Comparison of ENCODE assay signal across 1 fruit fly cellular context in the genomic region with DNA sequence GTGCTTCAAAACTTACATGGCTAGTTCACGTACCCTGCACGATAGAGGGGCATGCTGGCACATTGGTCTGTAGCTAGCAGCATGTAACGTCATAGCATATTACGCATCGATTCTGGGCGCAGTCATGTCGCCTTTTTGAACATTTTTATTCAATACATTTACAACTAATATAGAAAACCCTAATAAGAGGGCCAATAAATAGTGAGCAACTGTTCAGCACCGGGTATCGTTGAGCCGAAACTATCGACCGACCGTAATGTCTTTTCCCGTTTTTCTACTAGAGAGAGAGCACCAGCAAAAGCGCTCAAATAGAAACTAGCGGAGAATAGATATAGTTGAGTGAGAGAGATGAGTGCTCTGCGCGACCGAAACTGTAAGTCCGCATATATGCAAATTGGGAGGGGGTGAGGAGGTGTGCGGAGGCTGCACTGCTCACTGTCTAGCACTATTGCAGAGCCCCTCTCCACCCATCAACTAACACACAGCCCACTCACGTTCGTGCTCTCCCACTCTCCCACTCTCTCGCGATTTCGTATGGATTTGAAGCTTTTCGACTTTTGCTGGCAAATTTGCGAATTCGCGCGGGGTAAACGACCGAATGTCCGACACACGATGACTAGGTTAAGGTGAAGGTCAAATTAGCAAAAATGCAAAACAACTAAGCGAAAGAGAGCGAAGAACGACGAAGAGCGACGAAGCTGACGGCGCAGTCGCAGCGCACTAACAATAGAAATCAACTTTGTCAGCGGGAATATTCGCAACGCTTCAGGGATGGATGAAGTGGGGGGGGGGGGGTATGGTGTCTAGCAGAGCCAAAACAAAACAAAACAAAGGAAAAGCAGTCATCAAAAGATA.
TF ChIP-seq lines count a peak whose summit lies in the region.

No protein-coding gene starts in this region.

TF ChIP-seq in whole organism, embryonic, 481 proteins besides CTCF, POLR2A, EP300 and RAD21 (continued from another document and continues in another):
- peak; percentile 82 for TF ChIP-seq sisA (GFP tag; IDR thresholded peaks at IDR 0.05; lab: Robert Waterston, UW)
- peak; percentile 41 for TF ChIP-seq Deaf1 (tag; optimal IDR thresholded peaks at IDR 0.05; lab: Kevin White, UChicago)
- peak; percentile 84 for TF ChIP-seq Antp (GFP tag; optimal IDR thresholded peaks at IDR 0.05; lab: Kevin White, UChicago)
- no peak for TF ChIP-seq chm (GFP tag; IDR thresholded peaks at IDR 0.05; lab: Robert Waterston, UW)
- peak; percentile 42 for TF ChIP-seq CG1529 (GFP tag; optimal IDR thresholded peaks at IDR 0.05; lab: Kevin White, UChicago)
- TF ChIP-seq lab (GFP tag; optimal IDR thresholded peaks at IDR 0.05; lab: Kevin White, UChicago): peak; percentile 83
- TF ChIP-seq tio (GFP tag; optimal IDR thresholded peaks at IDR 0.05; lab: Kevin White, UChicago): peak; percentile 71
- peak in 1 of 2 experiments; percentile 4 for TF ChIP-seq Hr78 (GFP tag; optimal IDR thresholded peaks at IDR 0.05; lab: Kevin White, UChicago)
- TF ChIP-seq Fer1 (GFP tag; optimal IDR thresholded peaks at IDR 0.05; lab: Kevin White, UChicago): no peak
- no peak for TF ChIP-seq Sry-δ (GFP tag; optimal IDR thresholded peaks at IDR 0.05; lab: Kevin White, UChicago)
- peak; percentile 46 for TF ChIP-seq btn (GFP tag; optimal IDR thresholded peaks at IDR 0.05; lab: Kevin White, UChicago)
- TF ChIP-seq pita (GFP tag; optimal IDR thresholded peaks at IDR 0.05; lab: Kevin White, UChicago): no peak
- TF ChIP-seq HLH4C (GFP tag; IDR thresholded peaks at IDR 0.05; lab: Robert Waterston, UW; ENCODE audit: partially characterized antibody): no peak
- TF ChIP-seq slbo (GFP tag; IDR thresholded peaks at IDR 0.05; lab: Robert Waterston, UW): peak; percentile 93
- TF ChIP-seq CG11560 (tag; IDR thresholded peaks at IDR 0.05; lab: Robert Waterston, UW): peak; percentile 74; the same call in 2 of the 3 replicates
- no peak for TF ChIP-seq tll (GFP tag; optimal IDR thresholded peaks at IDR 0.05; lab: Kevin White, UChicago)
- TF ChIP-seq HLH3B (GFP tag; IDR thresholded peaks at IDR 0.05; lab: Robert Waterston, UW): peak; percentile 83
- no peak for TF ChIP-seq C15 (GFP tag; IDR thresholded peaks at IDR 0.05; lab: Robert Waterston, UW)
- TF ChIP-seq fd64A (GFP tag; optimal IDR thresholded peaks at IDR 0.05; lab: Kevin White, UChicago): peak; percentile 6
- TF ChIP-seq CG16863 (GFP tag; optimal IDR thresholded peaks at IDR 0.05; lab: Kevin White, UChicago): peak; percentile 82
- TF ChIP-seq shn (GFP tag; optimal IDR thresholded peaks at IDR 0.05; lab: Kevin White, UChicago): peak; percentile 84
- TF ChIP-seq CG10267 (tag; optimal IDR thresholded peaks at IDR 0.05; lab: Kevin White, UChicago): no peak
- TF ChIP-seq Usf (GFP tag; optimal IDR thresholded peaks at IDR 0.05; lab: Kevin White, UChicago): peak; percentile 72
- peak; percentile 40 for TF ChIP-seq CG10462 (GFP tag; optimal IDR thresholded peaks at IDR 0.05; lab: Kevin White, UChicago)
- no peak for TF ChIP-seq sqz (GFP tag; optimal IDR thresholded peaks at IDR 0.05; lab: Kevin White, UChicago)
- TF ChIP-seq CG7271 (tag; optimal IDR thresholded peaks at IDR 0.05; lab: Kevin White, UChicago): no peak
- TF ChIP-seq CG9797 (GFP tag; optimal IDR thresholded peaks at IDR 0.05; lab: Kevin White, UChicago): no peak
- TF ChIP-seq CG1647 (GFP tag; optimal IDR thresholded peaks at IDR 0.05; lab: Kevin White, UChicago): peak; percentile 77
- TF ChIP-seq Myb (GFP tag; optimal IDR thresholded peaks at IDR 0.05; lab: Kevin White, UChicago): peak; percentile 71
- TF ChIP-seq Hr51 (GFP tag; optimal IDR thresholded peaks at IDR 0.05; lab: Kevin White, UChicago): peak; percentile 61 to 85
- no peak for TF ChIP-seq Opbp (GFP tag; IDR thresholded peaks at IDR 0.05; lab: Robert Waterston, UW; ENCODE audit: partially characterized antibody)
- TF ChIP-seq Nf-YA (GFP tag; IDR thresholded peaks at IDR 0.05; lab: Robert Waterston, UW): peak; percentile 72; the same call in 1 of the 2 replicates
- no peak for TF ChIP-seq ash1 (GFP tag; optimal IDR thresholded peaks at IDR 0.05; lab: Kevin White, UChicago)
- peak; percentile 75 for TF ChIP-seq CG3163 (GFP tag; optimal IDR thresholded peaks at IDR 0.05; lab: Kevin White, UChicago)
- TF ChIP-seq CG6854 (GFP tag; optimal IDR thresholded peaks at IDR 0.05; lab: Kevin White, UChicago): peak; percentile 32
- 0 out of 2 replicates have a peak, but pooled peaks have one; percentile 14 for TF ChIP-seq cas (GFP tag; IDR thresholded peaks at IDR 0.05; lab: Robert Waterston, UW)
- peak; percentile 82 for TF ChIP-seq Abd-B (GFP tag; optimal IDR thresholded peaks at IDR 0.05; lab: Kevin White, UChicago)
- TF ChIP-seq Drgx (GFP tag; IDR thresholded peaks at IDR 0.05; lab: Robert Waterston, UW): peak; percentile 94
- peak; percentile 91 for TF ChIP-seq CG12769 (tag; optimal IDR thresholded peaks at IDR 0.05; lab: Kevin White, UChicago)
- TF ChIP-seq kah (GFP tag; optimal IDR thresholded peaks at IDR 0.05; lab: Kevin White, UChicago): no peak
- TF ChIP-seq CG13287 (GFP tag; IDR thresholded peaks at IDR 0.05; lab: Robert Waterston, UW; ENCODE audit: partially characterized antibody): peak; percentile 40
- TF ChIP-seq D (optimal IDR thresholded peaks at IDR 0.05; lab: Kevin White, UChicago): no peak
- peak; percentile 41 for TF ChIP-seq D (GFP tag; optimal IDR thresholded peaks at IDR 0.05; lab: Kevin White, UChicago)
- TF ChIP-seq pb (GFP tag; optimal IDR thresholded peaks at IDR 0.05; lab: Kevin White, UChicago): peak; percentile 36
- TF ChIP-seq Hmr (GFP tag; optimal IDR thresholded peaks at IDR 0.05; lab: Kevin White, UChicago): peak; percentile 81
- peak; percentile 74 for TF ChIP-seq CG31224 (GFP tag; IDR thresholded peaks at IDR 0.05; lab: Robert Waterston, UW)
- TF ChIP-seq CG17912 (GFP tag; optimal IDR thresholded peaks at IDR 0.05; lab: Kevin White, UChicago): no peak
- peak; percentile 67 for TF ChIP-seq CG4424 (GFP tag; optimal IDR thresholded peaks at IDR 0.05; lab: Kevin White, UChicago)
- no peak for TF ChIP-seq gcm (GFP tag; optimal IDR thresholded peaks at IDR 0.05; lab: Kevin White, UChicago)
- no peak for TF ChIP-seq wek (GFP tag; optimal IDR thresholded peaks at IDR 0.05; lab: Kevin White, UChicago)
- peak; percentile 70 for TF ChIP-seq CG8924 (tag; optimal IDR thresholded peaks at IDR 0.05; lab: Kevin White, UChicago)
- no peak for TF ChIP-seq CG10565 (GFP tag; optimal IDR thresholded peaks at IDR 0.05; lab: Kevin White, UChicago)
- TF ChIP-seq nerfin-2 (GFP tag; IDR thresholded peaks at IDR 0.05; lab: Robert Waterston, UW; ENCODE audit: partially characterized antibody): no peak
- peak; percentile 69 for TF ChIP-seq caup (GFP tag; optimal IDR thresholded peaks at IDR 0.05; lab: Kevin White, UChicago; ENCODE audit: severe bottlenecking)
- TF ChIP-seq Meics (GFP tag; optimal IDR thresholded peaks at IDR 0.05; lab: Kevin White, UChicago): peak; percentile 80
- TF ChIP-seq Xrp1 (GFP tag; IDR thresholded peaks at IDR 0.05; lab: Robert Waterston, UW): peak; percentile 73
- peak; percentile 65; the same call in 1 of the 2 replicates for TF ChIP-seq H2.0 (GFP tag; IDR thresholded peaks at IDR 0.05; lab: Robert Waterston, UW)
- peak; percentile 74 for TF ChIP-seq NC2β (GFP tag; optimal IDR thresholded peaks at IDR 0.05; lab: Kevin White, UChicago)
- peak; percentile 78 for TF ChIP-seq phol (tag; optimal IDR thresholded peaks at IDR 0.05; lab: Kevin White, UChicago)
- TF ChIP-seq CG3065 (GFP tag; optimal IDR thresholded peaks at IDR 0.05; lab: Kevin White, UChicago): peak; percentile 35
- peak; percentile 61 for TF ChIP-seq stc (GFP tag; IDR thresholded peaks at IDR 0.05; lab: Robert Waterston, UW)
- peak; percentile 78 for TF ChIP-seq CG10209 (GFP tag; optimal IDR thresholded peaks at IDR 0.05; lab: Kevin White, UChicago)
- peak; percentile 58 for TF ChIP-seq CG1233 (GFP tag; optimal IDR thresholded peaks at IDR 0.05; lab: Kevin White, UChicago)
- TF ChIP-seq bcd (GFP tag; optimal IDR thresholded peaks at IDR 0.05; lab: Kevin White, UChicago): peak; percentile 87
- no peak for TF ChIP-seq corto (GFP tag; optimal IDR thresholded peaks at IDR 0.05; lab: Kevin White, UChicago)
- peak; percentile 61 for TF ChIP-seq Blimp-1 (GFP tag; optimal IDR thresholded peaks at IDR 0.05; lab: Kevin White, UChicago)
- TF ChIP-seq CG42726 (GFP tag; IDR thresholded peaks at IDR 0.05; lab: Robert Waterston, UW; ENCODE audit: partially characterized antibody): no peak
- peak; percentile 58; the same call in 1 of the 2 replicates for TF ChIP-seq CG17328 (GFP tag; IDR thresholded peaks at IDR 0.05; lab: Robert Waterston, UW)
- TF ChIP-seq CG13624 (GFP tag; optimal IDR thresholded peaks at IDR 0.05; lab: Kevin White, UChicago): peak; percentile 91
- peak; percentile 99 for TF ChIP-seq D19B (GFP tag; optimal IDR thresholded peaks at IDR 0.05; lab: Kevin White, UChicago)
- TF ChIP-seq toy (GFP tag; IDR thresholded peaks at IDR 0.05; lab: Robert Waterston, UW): no peak
- no peak for TF ChIP-seq Dref (GFP tag; IDR thresholded peaks at IDR 0.05; lab: Robert Waterston, UW)
- TF ChIP-seq abd-A (tag; optimal IDR thresholded peaks at IDR 0.05; lab: Kevin White, UChicago): no peak
- TF ChIP-seq run (tag; optimal IDR thresholded peaks at IDR 0.05; lab: Kevin White, UChicago): peak; percentile 35
- TF ChIP-seq Eip74EF (GFP tag; optimal IDR thresholded peaks at IDR 0.05; lab: Kevin White, UChicago): peak in 1 of 2 experiments; percentile 71
- peak; percentile 58 for TF ChIP-seq CG12659 (GFP tag; optimal IDR thresholded peaks at IDR 0.05; lab: Kevin White, UChicago)
- peak; percentile 23 for TF ChIP-seq CG2116 (GFP tag; optimal IDR thresholded peaks at IDR 0.05; lab: Kevin White, UChicago)
- TF ChIP-seq BtbVII (GFP tag; optimal IDR thresholded peaks at IDR 0.05; lab: Kevin White, UChicago): peak; percentile 71
- peak; percentile 59 for TF ChIP-seq CG9437 (GFP tag; optimal IDR thresholded peaks at IDR 0.05; lab: Kevin White, UChicago)
- no peak for TF ChIP-seq BEAF-32 (GFP tag; optimal IDR thresholded peaks at IDR 0.05; lab: Kevin White, UChicago)
- TF ChIP-seq CG2889 (GFP tag; IDR thresholded peaks at IDR 0.05; lab: Robert Waterston, UW): peak; percentile 81; the same call in 2 of the 3 replicates
- TF ChIP-seq Sry-β (GFP tag; optimal IDR thresholded peaks at IDR 0.05; lab: Kevin White, UChicago): no peak
- no peak for TF ChIP-seq CG2129 (GFP tag; IDR thresholded peaks at IDR 0.05; lab: Robert Waterston, UW; ENCODE audit: partially characterized antibody)
- TF ChIP-seq croc (GFP tag; conservative IDR thresholded peaks at IDR 0.05; lab: Robert Waterston, UW): peak; percentile 64; the same call in 2 of the 3 replicates
- peak; percentile 81 for TF ChIP-seq grau (tag; optimal IDR thresholded peaks at IDR 0.05; lab: Kevin White, UChicago)
- peak; percentile 82 for TF ChIP-seq CG3847 (GFP tag; IDR thresholded peaks at IDR 0.05; lab: Robert Waterston, UW)
- TF ChIP-seq CG2875 (GFP tag; optimal IDR thresholded peaks at IDR 0.05; lab: Kevin White, UChicago): peak; percentile 42
- TF ChIP-seq TFAM (GFP tag; optimal IDR thresholded peaks at IDR 0.05; lab: Kevin White, UChicago): no peak
- TF ChIP-seq MTF-1 (GFP tag; optimal IDR thresholded peaks at IDR 0.05; lab: Kevin White, UChicago; ENCODE audit: borderline replicate concordance): no peak
- TF ChIP-seq dpn (GFP tag; optimal IDR thresholded peaks at IDR 0.05; lab: Kevin White, UChicago): peak; percentile 86 to 88
- TF ChIP-seq nom (GFP tag; optimal IDR thresholded peaks at IDR 0.05; lab: Kevin White, UChicago): no peak
- no peak for TF ChIP-seq CG10321 (GFP tag; IDR thresholded peaks at IDR 0.05; lab: Robert Waterston, UW)
- TF ChIP-seq CG11085 (GFP tag; IDR thresholded peaks at IDR 0.05; lab: Robert Waterston, UW): peak; percentile 66
- peak; percentile 18 for TF ChIP-seq CG4617 (GFP tag; optimal IDR thresholded peaks at IDR 0.05; lab: Kevin White, UChicago; ENCODE audit: borderline replicate concordance)
- TF ChIP-seq hb (GFP tag; IDR thresholded peaks at IDR 0.05; lab: Robert Waterston, UW; ENCODE audit: partially characterized antibody): no peak
- TF ChIP-seq Mrtf (GFP tag; IDR thresholded peaks at IDR 0.05; lab: Robert Waterston, UW): peak; percentile 80
- TF ChIP-seq her (GFP tag; optimal IDR thresholded peaks at IDR 0.05; lab: Kevin White, UChicago): peak; percentile 72
- peak; percentile 5 for TF ChIP-seq ftz-f1 (GFP tag; optimal IDR thresholded peaks at IDR 0.05; lab: Kevin White, UChicago)
- TF ChIP-seq CG3995 (GFP tag; optimal IDR thresholded peaks at IDR 0.05; lab: Kevin White, UChicago): peak; percentile 7
- TF ChIP-seq chn (GFP tag; optimal IDR thresholded peaks at IDR 0.05; lab: Kevin White, UChicago): peak; percentile 75
- peak; percentile 38 for TF ChIP-seq B-H2 (GFP tag; optimal IDR thresholded peaks at IDR 0.05; lab: Kevin White, UChicago)
- TF ChIP-seq dmrt11E (tag; optimal IDR thresholded peaks at IDR 0.05; lab: Kevin White, UChicago): no peak
- TF ChIP-seq knrl (GFP tag; IDR thresholded peaks at IDR 0.05; lab: Robert Waterston, UW; ENCODE audit: partially characterized antibody): no peak
- TF ChIP-seq seq (GFP tag; IDR thresholded peaks at IDR 0.05; lab: Robert Waterston, UW): peak; percentile 81
- no peak for TF ChIP-seq usp (GFP tag; optimal IDR thresholded peaks at IDR 0.05; lab: Kevin White, UChicago)
- no peak for TF ChIP-seq fd102C (GFP tag; optimal IDR thresholded peaks at IDR 0.05; lab: Kevin White, UChicago)
- TF ChIP-seq Nf-YC (tag; optimal IDR thresholded peaks at IDR 0.05; lab: Kevin White, UChicago): peak; percentile 39
- peak; percentile 70 for TF ChIP-seq az2 (GFP tag; optimal IDR thresholded peaks at IDR 0.05; lab: Kevin White, UChicago)
- no peak for TF ChIP-seq CG10959 (GFP tag; IDR thresholded peaks at IDR 0.05; lab: Robert Waterston, UW)
- peak; percentile 26 for TF ChIP-seq nerfin-1 (tag; optimal IDR thresholded peaks at IDR 0.05; lab: Kevin White, UChicago)
- TF ChIP-seq pfk (GFP tag; optimal IDR thresholded peaks at IDR 0.05; lab: Kevin White, UChicago): no peak
- peak; percentile 83 for TF ChIP-seq Oli (tag; optimal IDR thresholded peaks at IDR 0.05; lab: Kevin White, UChicago)
- TF ChIP-seq Sox100B (GFP tag; optimal IDR thresholded peaks at IDR 0.05; lab: Kevin White, UChicago): no peak
- peak; percentile 72 for TF ChIP-seq slp2 (GFP tag; optimal IDR thresholded peaks at IDR 0.05; lab: Kevin White, UChicago)
- no peak for TF ChIP-seq CG14965 (GFP tag; optimal IDR thresholded peaks at IDR 0.05; lab: Kevin White, UChicago; ENCODE audit: borderline replicate concordance)
- peak; percentile 50 for TF ChIP-seq CG5245 (GFP tag; optimal IDR thresholded peaks at IDR 0.05; lab: Kevin White, UChicago)
- TF ChIP-seq GATAe (GFP tag; conservative IDR thresholded peaks at IDR 0.05; lab: Robert Waterston, UW): peak; percentile 59; the same call in 1 of the 2 replicates
- TF ChIP-seq esg (GFP tag; conservative IDR thresholded peaks at IDR 0.05; lab: Robert Waterston, UW): peak; percentile 76
- no peak for TF ChIP-seq fru (optimal IDR thresholded peaks at IDR 0.05; lab: Kevin White, UChicago)
